Fruit fly (Drosophila melanogaster) whole organism, embryonic: Measurements from ENCODE around the gene fln.

Source experiments
- CG12659 ChIP-seq: fragments of 200-800 bp; sonication (Bioruptor generic); optimal IDR thresholded peaks from 3 replicates; lab custom pipeline; 2017; ENCODE audit warnings: mild to moderate bottlenecking, missing biosample characterization, missing genetic modification reagents, missing genetic modification characterization
- CG12769 ChIP-seq: fragments of 200-800 bp; sonication (Bioruptor generic); optimal IDR thresholded peaks from 2 replicates; lab custom pipeline; 2019; ENCODE audit warnings: missing biosample characterization, mild to moderate bottlenecking, missing genetic modification characterization, moderate library complexity
- CG13624 ChIP-seq: fragments of 200-800 bp; sonication (Bioruptor generic); optimal IDR thresholded peaks from 2 replicates; lab custom pipeline; 2016; ENCODE audit warnings: missing biosample characterization, missing genetic modification characterization
- CG15269 ChIP-seq: fragments of 200-800 bp; sonication (Bioruptor generic); optimal IDR thresholded peaks from 2 replicates; lab custom pipeline; 2018; ENCODE audit warnings: missing biosample characterization, mild to moderate bottlenecking, missing genetic modification characterization, moderate library complexity
- CG1603 ChIP-seq: fragments of 200-800 bp; sonication (Bioruptor generic); optimal IDR thresholded peaks from 2 replicates; lab custom pipeline; 2019; ENCODE audit warnings: missing biosample characterization, mild to moderate bottlenecking, missing genetic modification characterization, moderate library complexity
- CG17186 ChIP-seq: fragments of 200-800 bp; sonication (Bioruptor generic); optimal IDR thresholded peaks from 3 replicates; lab custom pipeline; 2017; ENCODE audit warnings: missing biosample characterization, missing genetic modification reagents, missing genetic modification characterization
- CG17359 ChIP-seq: fragments of 200-800 bp; sonication (Bioruptor generic); optimal IDR thresholded peaks from 3 replicates; lab custom pipeline; 2018; ENCODE audit warnings: missing biosample characterization, mild to moderate bottlenecking, missing genetic modification characterization, moderate library complexity
- CG17385 ChIP-seq: fragments of 200-800 bp; sonication (Bioruptor generic); optimal IDR thresholded peaks from 3 replicates; lab custom pipeline; 2018; ENCODE audit warnings: missing biosample characterization, mild to moderate bottlenecking, missing genetic modification characterization
- CG17568 ChIP-seq: fragments of 200-800 bp; sonication (Bioruptor generic); optimal IDR thresholded peaks from 2 replicates; lab custom pipeline; 2018; ENCODE audit warnings: missing biosample characterization, mild to moderate bottlenecking, missing genetic modification characterization, moderate library complexity
- CG34376 ChIP-seq: fragments of 200-800 bp; sonication (Bioruptor generic); optimal IDR thresholded peaks from 2 replicates; lab custom pipeline; 2018; ENCODE audit warnings: missing biosample characterization, mild to moderate bottlenecking, missing genetic modification characterization
- CG34422 ChIP-seq: fragments of 200-800 bp; sonication (Bioruptor generic); IDR thresholded peaks from 3 replicates; pipeline ENCODE4 v1.3.6; 2022; ENCODE audit warnings: missing biosample characterization, missing genetic modification characterization
- CG7556 ChIP-seq: fragments of 200-800 bp; sonication (Bioruptor generic); optimal IDR thresholded peaks from 2 replicates; lab custom pipeline; 2017; ENCODE audit warnings: missing biosample characterization, mild to moderate bottlenecking, missing genetic modification characterization
- CG8290 ChIP-seq, 3 experiments: fragments of 200-800 bp; sonication (Bioruptor generic); optimal IDR thresholded peaks; 2 replicates each; lab custom pipeline; 2016 to 2019; ENCODE audit warnings: missing biosample characterization in 3 of 3, missing genetic modification characterization in 3 of 3, mild to moderate bottlenecking in 2 of 3, moderate library complexity in 1 of 3
- CG8388 ChIP-seq: fragments of 200-800 bp; sonication (Bioruptor generic); optimal IDR thresholded peaks from 2 replicates; lab custom pipeline; 2019; ENCODE audit warnings: missing biosample characterization, mild to moderate bottlenecking, missing genetic modification characterization, moderate library complexity
- CG9437 ChIP-seq: fragments of 200-800 bp; sonication (Bioruptor generic); optimal IDR thresholded peaks from 2 replicates; lab custom pipeline; 2018; ENCODE audit warnings: missing biosample characterization, mild to moderate bottlenecking, missing genetic modification characterization
- CG9817 ChIP-seq: fragments of 200-800 bp; sonication (Bioruptor generic); optimal IDR thresholded peaks from 2 replicates; lab custom pipeline; 2018; ENCODE audit warnings: missing biosample characterization, mild to moderate bottlenecking, missing genetic modification characterization, moderate library complexity
- CrebB ChIP-seq: fragments of 200-800 bp; sonication (Bioruptor generic); optimal IDR thresholded peaks from 3 replicates; lab custom pipeline; 2018; ENCODE audit warnings: missing biosample characterization, mild to moderate bottlenecking, missing genetic modification characterization
- Doc3 ChIP-seq: fragments of 200-800 bp; sonication (Bioruptor generic); IDR thresholded peaks from 3 replicates; pipeline ENCODE4 v1.3.6; 2022; ENCODE audit warnings: missing biosample characterization, missing genetic modification characterization; ENCODE audit not compliant: partially characterized antibody
- E2f1 ChIP-seq: fragments of 200-800 bp; sonication (Bioruptor generic); IDR thresholded peaks from 2 replicates; pipeline ENCODE4 v1.3.6; 2022; ENCODE audit warnings: missing biosample characterization, missing genetic modification characterization
- Ets65A ChIP-seq: fragments of 200-800 bp; sonication (Bioruptor generic); peaks from one replicate; lab custom pipeline; 2016; ENCODE audit warnings: missing biosample characterization, missing genetic modification characterization
- Fer1 ChIP-seq: fragments of 200-800 bp; sonication (Bioruptor generic); optimal IDR thresholded peaks from 2 replicates; lab custom pipeline; 2017; ENCODE audit warnings: missing biosample characterization, mild to moderate bottlenecking, missing genetic modification characterization
- Gsc ChIP-seq: fragments of 200-800 bp; sonication (Bioruptor generic); IDR thresholded peaks from 2 replicates; pipeline ENCODE4 v1.3.6; 2022; ENCODE audit warnings: missing biosample characterization, missing genetic modification characterization
- Med ChIP-seq: fragments of 200-800 bp; sonication (Bioruptor generic); peaks from one replicate; lab custom pipeline; 2016; ENCODE audit warnings: missing biosample characterization, missing genetic modification characterization, mild to moderate bottlenecking, inconsistent platforms, moderate library complexity
- Meics ChIP-seq: fragments of 200-800 bp; sonication (Bioruptor generic); optimal IDR thresholded peaks from 2 replicates; lab custom pipeline; 2017; ENCODE audit warnings: missing biosample characterization, mild to moderate bottlenecking, missing genetic modification characterization
- Mrtf ChIP-seq: fragments of 200-800 bp; sonication (Bioruptor generic); IDR thresholded peaks from 3 replicates; pipeline ENCODE4 v1.3.6; 2022; ENCODE audit warnings: missing biosample characterization, missing genetic modification characterization
- PHDP ChIP-seq: fragments of 200-800 bp; sonication (Bioruptor generic); optimal IDR thresholded peaks from 3 replicates; lab custom pipeline; 2018; ENCODE audit warnings: missing biosample characterization, mild to moderate bottlenecking, missing genetic modification characterization, moderate library complexity
- Stat92E ChIP-seq, 3 experiments: fragments of >200 bp in 2 of 3; fragments of 200-800 bp in 1 of 3; sonication (Bioruptor generic) in 1 of 3; optimal IDR thresholded peaks; 2 replicates each; lab custom pipeline; 2017 to 2019; ENCODE audit warnings: missing biosample characterization in 3 of 3, missing genetic modification characterization in 3 of 3, mild to moderate bottlenecking in 1 of 3, moderate library complexity in 1 of 3
- chinmo ChIP-seq: fragments of 200-800 bp; sonication (Bioruptor generic); IDR thresholded peaks from 4 replicates; pipeline ENCODE4 v1.3.6; 2022; ENCODE audit warnings: missing biosample characterization, missing genetic modification characterization; ENCODE audit not compliant: partially characterized antibody
- chn ChIP-seq: fragments of 200-800 bp; sonication (Bioruptor generic); optimal IDR thresholded peaks from 2 replicates; lab custom pipeline; 2016; ENCODE audit warnings: missing biosample characterization, missing genetic modification characterization
- cwo ChIP-seq: fragments of 200-800 bp; sonication (Bioruptor generic); optimal IDR thresholded peaks from 3 replicates; lab custom pipeline; 2017; ENCODE audit warnings: missing biosample characterization, missing genetic modification characterization, mild to moderate bottlenecking, moderate library complexity, missing genetic modification reagents
- dpn ChIP-seq, 2 experiments: fragments of 200-800 bp; sonication (Bioruptor generic); optimal IDR thresholded peaks; 3 replicates each; lab custom pipeline; 2016; ENCODE audit warnings: missing biosample characterization in 2 of 2, missing genetic modification characterization in 2 of 2
- hbn ChIP-seq: fragments of 200-800 bp; sonication (Bioruptor generic); IDR thresholded peaks from 2 replicates; pipeline ENCODE4 v1.3.6; 2022; ENCODE audit warnings: missing biosample characterization, missing genetic modification characterization; ENCODE audit not compliant: partially characterized antibody
- lilli ChIP-seq: fragments of 200-800 bp; sonication (Bioruptor generic); optimal IDR thresholded peaks from 3 replicates; lab custom pipeline; 2016; ENCODE audit warnings: missing biosample characterization, missing genetic modification characterization
- odd ChIP-seq: fragments of 200-800 bp; sonication (Bioruptor generic); optimal IDR thresholded peaks from 2 replicates; lab custom pipeline; 2017; ENCODE audit warnings: missing biosample characterization, mild to moderate bottlenecking, missing genetic modification characterization
- slbo ChIP-seq: fragments of 200-800 bp; sonication (Bioruptor generic); IDR thresholded peaks from 2 replicates; pipeline ENCODE4 v1.3.6; 2022; ENCODE audit warnings: missing biosample characterization, missing genetic modification characterization
- sqz ChIP-seq: fragments of 200-800 bp; sonication (Bioruptor generic); optimal IDR thresholded peaks from 3 replicates; lab custom pipeline; 2018; ENCODE audit warnings: missing biosample characterization, mild to moderate bottlenecking, missing genetic modification characterization
- sr ChIP-seq: fragments of 200-800 bp; sonication (Bioruptor generic); IDR thresholded peaks from 3 replicates; pipeline ENCODE4 v1.3.6; 2022; ENCODE audit warnings: missing biosample characterization, missing genetic modification characterization
- unpg ChIP-seq: fragments of 200-800 bp; sonication (Bioruptor generic); optimal IDR thresholded peaks from 3 replicates; lab custom pipeline; 2018; ENCODE audit warnings: missing biosample characterization, mild to moderate bottlenecking, missing genetic modification characterization, moderate library complexity
- zen ChIP-seq: fragments of 200-800 bp; sonication (Bioruptor generic); optimal IDR thresholded peaks from 3 replicates; lab custom pipeline; 2018; ENCODE audit warnings: missing biosample characterization, mild to moderate bottlenecking, missing genetic modification characterization, moderate library complexity

Gene fln

dm6 chr3L:19961805-19962204 is 29.2 kb downstream of the fln start (continued):
- no peak for TF ChIP-seq Mrtf (GFP tag; lab: Robert Waterston, UW)
- TF ChIP-seq Fer1 (GFP tag; lab: Kevin White, UChicago): peak; percentile 49
- peak; percentile 45 for TF ChIP-seq CG12769 (tag; lab: Kevin White, UChicago)
- no peak for TF ChIP-seq zen (tag; lab: Kevin White, UChicago)
- TF ChIP-seq CG34422 (GFP tag; lab: Robert Waterston, UW): no peak
- no peak for TF ChIP-seq chn (GFP tag; lab: Kevin White, UChicago)
- TF ChIP-seq CG17385 (GFP tag; lab: Kevin White, UChicago): peak; percentile 21
- TF ChIP-seq chinmo (GFP tag; lab: Robert Waterston, UW): no peak
- peak; percentile 2 for TF ChIP-seq lilli (GFP tag; lab: Kevin White, UChicago)
- peak; percentile 44 for TF ChIP-seq unpg (GFP tag; lab: Kevin White, UChicago)
- TF ChIP-seq CrebB (tag; lab: Kevin White, UChicago): peak; percentile 22
- TF ChIP-seq CG17359: peak; percentile 33
- TF ChIP-seq CG13624: no peak
- peak; percentile 38 for TF ChIP-seq CG15269 (tag; lab: Kevin White, UChicago)
- TF ChIP-seq CG8290 (GFP tag; optimal IDR thresholded peaks at IDR 0.05; lab: Kevin White, UChicago): no peak
- peak in 1 of 2 experiments; percentile 52 for TF ChIP-seq CG8290 (tag; optimal IDR thresholded peaks at IDR 0.05; lab: Kevin White, UChicago)
- no peak for TF ChIP-seq Doc3 (GFP tag; lab: Robert Waterston, UW)
- TF ChIP-seq CG34376 (GFP tag; lab: Kevin White, UChicago): peak; percentile 28
- no peak for TF ChIP-seq hbn (GFP tag; lab: Robert Waterston, UW)
- no peak for TF ChIP-seq Stat92E (GFP tag; optimal IDR thresholded peaks at IDR 0.05; lab: Kevin White, UChicago)
- peak; percentile 90 for TF ChIP-seq Ets65A (GFP tag; lab: Kevin White, UChicago)
- no peak for TF ChIP-seq CG17186 (GFP tag; lab: Kevin White, UChicago)
- no peak for TF ChIP-seq CG9437 (GFP tag; lab: Kevin White, UChicago)
- TF ChIP-seq CG17568 (GFP tag; lab: Kevin White, UChicago): peak; percentile 3
- no peak for TF ChIP-seq sr (GFP tag; lab: Robert Waterston, UW)
- no peak for TF ChIP-seq sqz (GFP tag; lab: Kevin White, UChicago)
- TF ChIP-seq slbo (GFP tag; lab: Robert Waterston, UW): 0 out of 2 replicates have a peak, but pooled peaks have one; percentile 13
- TF ChIP-seq Meics: peak; percentile 36
- TF ChIP-seq CG1603 (tag; lab: Kevin White, UChicago): peak; percentile 21
- TF ChIP-seq odd (GFP tag; lab: Kevin White, UChicago): peak; percentile 5
- peak in 1 of 2 experiments; percentile 2 for TF ChIP-seq dpn (GFP tag; optimal IDR thresholded peaks at IDR 0.05; lab: Kevin White, UChicago)
- TF ChIP-seq CG8388 (GFP tag; lab: Kevin White, UChicago): no peak
- peak; percentile 36 for TF ChIP-seq cwo
- TF ChIP-seq PHDP (tag; lab: Kevin White, UChicago): peak; percentile 39
- peak; percentile 53 for TF ChIP-seq CG7556 (GFP tag; lab: Kevin White, UChicago)
- peak; percentile 18 for TF ChIP-seq CG12659 (GFP tag; lab: Kevin White, UChicago)
- TF ChIP-seq E2f1 (GFP tag; lab: Robert Waterston, UW): no peak
- peak; percentile 35 for TF ChIP-seq CG9817 (tag; lab: Kevin White, UChicago)
- TF ChIP-seq Med: peak; percentile 84
- TF ChIP-seq Gsc (GFP tag; lab: Robert Waterston, UW): no peak
